Worm (Caenorhabditis elegans) whole organism, midembryonic: ENCODE data around the gene R10E8.8.

Experiments used
- T22C8.4 ChIP-seq: fragments of 200-800 bp; sonication (Bioruptor generic); IDR thresholded peaks from 2 replicates; pipeline ENCODE4 v1.3.6; 2022; ENCODE audit warnings: missing genetic modification characterization, missing compliant biosample characterization
- cog-1 ChIP-seq: sonication (generic microtip); optimal IDR thresholded peaks from 2 replicates; lab custom pipeline; 2016; ENCODE audit warnings: missing genetic modification characterization, missing compliant biosample characterization
- flt-1 ChIP-seq: fragments of 200-800 bp; sonication (Bioruptor generic); IDR thresholded peaks from 2 replicates; pipeline ENCODE4 v1.3.6; 2022; ENCODE audit warnings: missing genetic modification characterization, missing compliant biosample characterization
- klf-2 ChIP-seq: fragments of 200-800 bp; sonication (Bioruptor generic); conservative IDR thresholded peaks from 2 replicates; pipeline ENCODE4 v1.3.6; 2022; ENCODE audit warnings: missing genetic modification reagents, missing genetic modification characterization, missing compliant biosample characterization
- med-1 ChIP-seq: sonication (generic microtip); optimal IDR thresholded peaks from 2 replicates; lab custom pipeline; 2017; ENCODE audit warnings: missing genetic modification characterization, mild to moderate bottlenecking, missing compliant biosample characterization, antibody characterized with exemption, missing genetic modification reagents; ENCODE audit not compliant: insufficient read depth
- ref-1 ChIP-seq: fragments of 200-800 bp; sonication (Bioruptor generic); conservative IDR thresholded peaks from 2 replicates; pipeline ENCODE4 v1.3.6; 2022; ENCODE audit warnings: missing genetic modification reagents, missing genetic modification characterization, missing compliant biosample characterization
- tab-1 ChIP-seq: fragments of 200-800 bp; sonication (Bioruptor generic); IDR thresholded peaks from 2 replicates; pipeline ENCODE4 v1.3.6; 2022; ENCODE audit warnings: missing genetic modification characterization, missing compliant biosample characterization
- ztf-23 ChIP-seq: fragments of 200-800 bp; sonication (Bioruptor generic); IDR thresholded peaks from 2 replicates; pipeline ENCODE4 v1.3.6; 2022; ENCODE audit warnings: missing genetic modification reagents, missing genetic modification characterization, missing compliant biosample characterization
- ztf-29 ChIP-seq: fragments of 200-800 bp; sonication (Bioruptor generic); IDR thresholded peaks from 2 replicates; pipeline ENCODE4 v1.3.6; 2022; ENCODE audit warnings: missing genetic modification reagents, missing genetic modification characterization, missing compliant biosample characterization

Gene R10E8.8

DNA sequence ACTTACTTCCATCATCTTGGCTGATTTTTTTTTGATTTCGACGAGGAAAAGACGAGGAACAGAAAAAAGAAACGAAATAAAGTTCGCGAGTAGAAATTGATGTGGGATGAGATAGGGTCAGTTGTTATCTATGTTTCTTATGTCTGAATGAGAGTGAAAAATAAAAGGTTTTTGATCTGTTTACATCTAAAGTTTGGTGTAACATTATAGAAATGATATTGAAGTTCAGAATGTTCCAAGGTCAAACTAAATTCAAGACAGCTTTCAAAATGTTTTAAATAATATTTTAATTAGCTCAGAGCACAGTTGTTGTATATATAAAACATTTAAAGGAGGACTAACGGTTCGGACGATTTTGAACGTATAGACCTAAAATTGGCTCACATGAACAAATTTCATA, 32.4 kb downstream of the R10E8.8 start, which contains the start of gene F16H6.7:
Gene F16H6.7, minus strand, starts transcription at position 101 of the 400 bp plus-strand sequence.
- TF ChIP-seq T22C8.4 (GFP tag; lab: Robert Waterston, UW) (no peak), ztf-23 (GFP tag; lab: Robert Waterston, UW) (no peak), ref-1 (GFP tag; lab: Robert Waterston, UW) (no peak), klf-2 (GFP tag; lab: Robert Waterston, UW) (no peak), med-1 (GFP tag; lab: Kevin White, UChicago) (no peak), ztf-29 (no peak), tab-1 (no peak), flt-1 (GFP tag; lab: Robert Waterston, UW) (no peak), cog-1 (tag; lab: Kevin White, UChicago) (no peak)

DNA sequence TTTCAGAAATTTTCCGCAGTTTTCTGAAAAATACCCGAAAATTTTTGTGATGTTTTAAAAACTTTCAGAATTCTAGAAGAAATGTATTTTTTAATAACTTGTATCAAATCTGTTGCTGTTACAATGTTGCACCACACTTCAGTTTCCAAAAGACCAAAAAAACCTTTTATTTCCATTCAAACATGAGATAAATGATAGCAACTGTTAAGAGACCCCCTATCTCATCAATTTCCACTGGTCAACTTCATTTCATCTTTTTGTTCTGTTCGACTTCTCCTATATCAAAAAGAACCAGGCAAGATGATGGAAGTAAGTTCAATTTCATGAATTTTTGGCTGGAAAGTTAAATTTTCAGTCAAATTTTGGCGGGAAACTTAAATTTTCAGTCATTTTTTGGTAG, 43.0 kb downstream of the R10E8.8 start, which contains the start of gene F16H6.4:
Gene F16H6.4, plus strand, starts transcription at position 301 of the 400 bp plus-strand sequence.
- no peak for TF ChIP-seq cog-1 (tag; lab: Kevin White, UChicago)
- TF ChIP-seq ztf-23 (GFP tag; lab: Robert Waterston, UW): no peak
- TF ChIP-seq flt-1 (GFP tag; lab: Robert Waterston, UW): no peak
- TF ChIP-seq tab-1: no peak
- TF ChIP-seq ref-1 (GFP tag; lab: Robert Waterston, UW): no peak
- TF ChIP-seq klf-2 (GFP tag; lab: Robert Waterston, UW): no peak
- TF ChIP-seq T22C8.4 (GFP tag; lab: Robert Waterston, UW): no peak
- no peak for TF ChIP-seq med-1 (GFP tag; lab: Kevin White, UChicago)
- TF ChIP-seq ztf-29: no peak

DNA sequence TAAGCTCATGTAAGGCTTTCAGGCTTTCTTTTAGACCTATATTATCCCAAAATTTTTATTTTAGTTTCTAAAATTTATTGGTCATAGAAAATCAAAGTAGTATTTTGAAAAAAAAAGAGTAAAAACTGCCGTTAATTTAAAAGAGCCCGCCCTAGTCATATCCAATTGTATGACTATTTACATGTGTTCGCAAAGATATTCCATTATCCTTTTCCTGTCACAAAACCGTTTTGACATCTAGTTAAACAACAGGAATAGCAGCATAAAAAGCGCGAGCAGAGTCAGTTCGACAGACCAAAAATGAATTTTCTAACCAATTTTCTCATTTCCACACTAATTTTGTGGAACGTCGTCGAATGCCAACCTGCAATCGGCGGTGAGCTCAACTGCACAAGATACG, 46.5 kb downstream of the R10E8.8 start, which contains the start of gene F16H6.3:
Gene F16H6.3, plus strand, starts transcription at position 301 of the 400 bp plus-strand sequence.
- TF ChIP-seq klf-2 (GFP tag; lab: Robert Waterston, UW): no peak
- TF ChIP-seq tab-1: no peak
- no peak for TF ChIP-seq T22C8.4 (GFP tag; lab: Robert Waterston, UW)
- TF ChIP-seq cog-1 (tag; lab: Kevin White, UChicago): no peak
- TF ChIP-seq med-1 (GFP tag; lab: Kevin White, UChicago): no peak
- no peak for TF ChIP-seq flt-1 (GFP tag; lab: Robert Waterston, UW)
- TF ChIP-seq ztf-23 (GFP tag; lab: Robert Waterston, UW): no peak
- TF ChIP-seq ref-1 (GFP tag; lab: Robert Waterston, UW): no peak
- no peak for TF ChIP-seq ztf-29

DNA sequence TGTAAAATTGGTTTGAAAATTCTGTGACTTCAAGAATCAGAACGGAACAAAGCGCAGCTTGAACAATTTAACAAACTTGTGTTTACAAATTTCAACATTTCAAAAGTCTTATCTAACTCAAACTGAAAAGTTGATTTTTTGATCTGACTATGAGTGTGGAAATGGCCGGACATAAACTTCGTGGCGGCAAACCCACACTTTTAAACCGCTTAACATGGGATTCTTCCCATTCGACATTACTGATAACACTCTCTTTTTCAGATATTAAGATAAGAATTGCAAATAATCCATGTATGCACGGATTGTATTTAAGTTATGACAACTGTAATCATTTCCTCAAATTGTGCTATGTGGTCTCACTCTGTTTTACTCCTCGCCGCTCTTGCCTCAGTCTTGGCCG, 50.3 kb downstream of the R10E8.8 start, which contains the start of gene clec-42:
Gene clec-42, plus strand, starts transcription at position 285 of the 400 bp plus-strand sequence.
- TF ChIP-seq ztf-23 (GFP tag; lab: Robert Waterston, UW): no peak
- TF ChIP-seq cog-1 (tag; lab: Kevin White, UChicago): no peak
- no peak for TF ChIP-seq ref-1 (GFP tag; lab: Robert Waterston, UW)
- no peak for TF ChIP-seq T22C8.4 (GFP tag; lab: Robert Waterston, UW)
- TF ChIP-seq flt-1 (GFP tag; lab: Robert Waterston, UW): no peak
- TF ChIP-seq tab-1: no peak
- TF ChIP-seq klf-2 (GFP tag; lab: Robert Waterston, UW): no peak
- no peak for TF ChIP-seq med-1 (GFP tag; lab: Kevin White, UChicago)
- TF ChIP-seq ztf-29: no peak

DNA sequence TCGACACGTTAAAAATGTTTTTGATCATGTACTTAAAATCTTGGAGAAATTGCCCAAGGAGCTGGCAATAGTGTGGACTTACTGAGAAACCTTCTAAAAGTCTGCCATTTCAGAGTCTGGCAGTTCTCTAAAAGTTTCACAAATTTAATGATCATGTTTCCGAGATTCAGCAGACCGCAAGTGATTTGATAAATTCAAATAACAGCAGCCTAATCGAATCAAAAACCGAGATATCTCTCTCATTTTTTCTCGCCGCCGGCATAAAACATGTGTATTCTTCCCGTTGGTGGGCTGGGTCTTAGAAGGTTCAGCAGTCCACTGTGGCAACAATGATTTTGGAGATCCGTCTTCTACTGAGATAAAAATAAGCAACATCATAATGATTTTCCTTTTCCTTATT, 52.3 kb downstream of the R10E8.8 start, which contains the start of gene clec-246:
Gene clec-246, plus strand, starts transcription at position 301 of the 400 bp plus-strand sequence.
- TF ChIP-seq med-1 (GFP tag; lab: Kevin White, UChicago) (no peak), ref-1 (GFP tag; lab: Robert Waterston, UW) (no peak), ztf-23 (GFP tag; lab: Robert Waterston, UW) (no peak), flt-1 (GFP tag; lab: Robert Waterston, UW) (no peak), tab-1 (no peak), cog-1 (tag; lab: Kevin White, UChicago) (no peak), T22C8.4 (GFP tag; lab: Robert Waterston, UW) (no peak), klf-2 (GFP tag; lab: Robert Waterston, UW) (no peak), ztf-29 (no peak)

DNA sequence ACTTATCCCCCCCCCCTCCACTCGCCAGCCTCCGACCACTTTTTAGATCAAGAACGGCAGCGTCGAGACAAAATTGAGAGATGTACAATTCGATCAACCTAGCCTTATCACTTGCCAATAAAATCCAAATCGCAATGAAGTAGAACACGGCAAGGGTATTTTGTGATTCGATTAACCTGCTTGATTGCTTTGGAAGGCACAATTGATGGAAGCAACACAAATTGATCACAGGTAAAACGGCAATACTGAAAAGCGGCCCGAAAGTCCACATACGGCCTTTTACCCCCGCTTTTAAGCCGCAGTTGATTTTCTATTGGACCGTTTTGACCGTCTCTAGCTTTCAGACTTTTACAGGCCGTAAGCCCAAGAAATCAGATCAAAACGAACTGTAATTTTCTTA, 53.1 kb downstream of the R10E8.8 start, which contains the start of gene clec-245:
Gene clec-245, minus strand, starts transcription at position 101 of the 400 bp plus-strand sequence.
- TF ChIP-seq flt-1 (GFP tag; lab: Robert Waterston, UW) (no peak), cog-1 (tag; lab: Kevin White, UChicago) (no peak), ztf-23 (GFP tag; lab: Robert Waterston, UW) (no peak), ztf-29 (no peak), med-1 (GFP tag; lab: Kevin White, UChicago) (no peak), T22C8.4 (GFP tag; lab: Robert Waterston, UW) (no peak), klf-2 (GFP tag; lab: Robert Waterston, UW) (no peak), tab-1 (no peak), ref-1 (GFP tag; lab: Robert Waterston, UW) (no peak)
